Worm (Caenorhabditis elegans): ENCODE measurements around the gene ttbk-8.2.

ttbk-8.2 gene

DNA sequence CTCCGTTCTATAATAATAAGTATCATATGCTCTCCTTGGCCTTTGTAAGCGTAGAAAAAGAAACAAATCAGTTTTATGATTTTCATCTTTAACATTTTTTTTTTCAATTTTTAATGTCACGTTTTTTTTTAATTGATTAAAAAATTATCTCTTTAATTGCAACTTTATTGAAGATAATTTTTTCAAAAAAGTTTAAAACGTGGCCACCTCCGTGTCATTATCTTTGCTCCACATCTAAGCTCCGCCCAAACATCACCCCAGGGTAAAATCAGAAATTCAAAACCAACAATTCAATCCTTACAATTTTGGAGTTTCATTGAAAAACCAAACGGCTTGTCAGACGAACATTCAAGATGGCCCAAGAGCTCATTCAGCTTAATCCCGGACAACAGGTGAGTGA is at the start of gene ttbk-8.2:
ttbk-8.2 (plus strand) TSS at position 301 of the 400 bp plus-strand sequence.
- TF ChIP-seq W03F9.2 (tag; optimal IDR thresholded peaks at IDR 0.05) (no peak), him-1 (tag; optimal IDR thresholded peaks at IDR 0.05) (no peak), dao-5 (tag; optimal IDR thresholded peaks at IDR 0.05) (no peak)

- no peak for TF ChIP-seq dao-5 (tag; optimal IDR thresholded peaks at IDR 0.05)
- peak; percentile 4 for TF ChIP-seq W03F9.2 (tag; optimal IDR thresholded peaks at IDR 0.05)
- TF ChIP-seq him-1 (tag; optimal IDR thresholded peaks at IDR 0.05): no peak
Observed at ce11 chrIV:5582267-5582666, 49.5 kb upstream of the ttbk-8.2 start.

DNA sequence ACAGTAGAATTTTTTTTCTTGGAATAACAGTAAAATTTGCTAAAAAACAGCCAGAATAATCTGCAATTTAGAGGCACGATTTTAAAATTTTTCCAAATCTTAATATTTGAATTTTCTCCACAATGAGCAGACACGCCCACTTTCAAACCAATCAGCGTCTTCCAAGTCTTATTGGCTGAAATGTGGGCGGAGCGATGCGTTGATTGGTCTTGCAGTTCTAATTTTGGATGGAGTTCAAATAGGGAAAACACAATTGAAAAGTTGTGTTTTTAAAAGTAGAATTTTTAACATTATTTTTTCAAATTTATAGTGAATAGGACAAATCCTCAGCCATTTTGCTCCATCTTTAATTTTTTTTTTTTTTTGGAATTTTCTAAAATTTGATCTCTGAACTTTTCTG is 49.0 kb upstream of the ttbk-8.2 start:
- no peak for TF ChIP-seq W03F9.2 (tag; optimal IDR thresholded peaks at IDR 0.05)
- no peak for TF ChIP-seq him-1 (tag; optimal IDR thresholded peaks at IDR 0.05)
- TF ChIP-seq dao-5 (tag; optimal IDR thresholded peaks at IDR 0.05): no peak

DNA sequence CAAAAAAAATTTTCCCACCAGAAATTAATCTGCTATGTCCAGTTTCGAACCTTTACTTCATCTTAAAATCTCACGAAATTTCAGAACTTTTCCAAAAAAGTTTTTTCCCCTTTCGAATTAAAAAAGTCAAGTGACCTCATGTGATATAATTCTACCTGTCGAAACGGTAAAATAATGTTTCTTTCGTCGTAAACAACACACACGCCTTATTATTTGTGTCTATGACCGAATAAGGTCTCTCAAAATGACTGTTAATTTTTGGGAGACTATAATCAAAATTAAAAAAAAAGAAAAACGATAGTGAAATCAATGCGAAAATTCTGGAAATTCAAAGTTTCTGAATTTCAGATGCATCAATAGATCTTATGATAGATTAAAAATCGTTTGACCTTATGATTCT is 48.5 kb upstream of the ttbk-8.2 start:
- TF ChIP-seq dao-5 (tag; optimal IDR thresholded peaks at IDR 0.05): no peak
- TF ChIP-seq W03F9.2 (tag; optimal IDR thresholded peaks at IDR 0.05): no peak
- no peak for TF ChIP-seq him-1 (tag; optimal IDR thresholded peaks at IDR 0.05)

- TF ChIP-seq W03F9.2 (tag; optimal IDR thresholded peaks at IDR 0.05): no peak
- TF ChIP-seq dao-5 (tag; optimal IDR thresholded peaks at IDR 0.05): no peak
- no peak for TF ChIP-seq him-1 (tag; optimal IDR thresholded peaks at IDR 0.05)
Observed at ce11 chrIV:5584384-5584783, 47.3 kb upstream of the ttbk-8.2 start, which contains the start of gene fkh-7. Gene fkh-7 (plus strand): TSS chrIV:5584684.

ce11 chrIV:5586320-5586720 is 45.4 kb upstream of the ttbk-8.2 start:
- no peak for TF ChIP-seq dao-5 (tag; optimal IDR thresholded peaks at IDR 0.05)
- no peak for TF ChIP-seq W03F9.2 (tag; optimal IDR thresholded peaks at IDR 0.05)
- no peak for TF ChIP-seq him-1 (tag; optimal IDR thresholded peaks at IDR 0.05)

DNA sequence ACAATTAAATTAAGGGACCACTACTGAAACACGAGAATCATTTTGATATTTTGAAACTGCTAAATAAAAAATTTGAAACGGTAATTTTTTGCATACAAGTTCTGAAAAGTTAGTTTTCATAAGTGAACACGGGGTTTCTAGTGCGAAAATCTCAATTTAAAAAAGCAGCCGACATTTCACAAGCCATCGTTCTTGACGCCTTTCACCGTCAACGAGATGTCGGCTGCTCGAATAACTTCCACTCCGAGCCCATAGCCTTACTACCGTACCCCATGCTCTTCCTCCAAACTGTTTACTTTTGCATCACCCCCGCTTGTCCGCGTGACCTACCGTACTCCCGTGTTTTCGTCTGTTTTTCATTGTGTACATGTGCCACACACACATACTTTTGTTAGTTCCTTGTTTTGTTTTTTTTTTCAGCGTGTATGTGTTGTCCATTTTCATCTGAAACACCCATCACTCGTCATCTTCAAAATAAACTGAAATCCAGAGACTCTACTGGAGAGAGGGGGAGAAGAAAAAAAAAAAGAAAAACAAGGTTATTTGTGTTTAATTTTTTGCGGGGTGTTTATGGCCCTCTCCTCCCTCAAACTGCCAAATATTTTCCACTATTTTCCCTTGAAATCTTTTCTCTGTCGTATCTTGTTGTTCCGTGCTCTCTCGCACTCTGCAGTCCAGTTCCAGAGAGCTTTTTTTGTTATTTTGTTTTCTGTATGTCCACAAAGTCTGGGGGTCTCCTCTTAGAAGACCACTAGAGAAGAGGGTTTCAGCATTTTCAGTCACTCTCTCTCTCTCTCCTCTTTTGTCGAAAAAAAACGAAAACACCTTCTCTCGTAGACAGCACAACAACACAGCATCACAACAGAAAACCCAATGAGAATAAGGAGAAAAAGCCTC is 43.5 kb upstream of the ttbk-8.2 start:
- TF ChIP-seq him-1 (tag; optimal IDR thresholded peaks at IDR 0.05) (no peak), W03F9.2 (tag; optimal IDR thresholded peaks at IDR 0.05) (no peak), dao-5 (tag; optimal IDR thresholded peaks at IDR 0.05) (no peak)

DNA sequence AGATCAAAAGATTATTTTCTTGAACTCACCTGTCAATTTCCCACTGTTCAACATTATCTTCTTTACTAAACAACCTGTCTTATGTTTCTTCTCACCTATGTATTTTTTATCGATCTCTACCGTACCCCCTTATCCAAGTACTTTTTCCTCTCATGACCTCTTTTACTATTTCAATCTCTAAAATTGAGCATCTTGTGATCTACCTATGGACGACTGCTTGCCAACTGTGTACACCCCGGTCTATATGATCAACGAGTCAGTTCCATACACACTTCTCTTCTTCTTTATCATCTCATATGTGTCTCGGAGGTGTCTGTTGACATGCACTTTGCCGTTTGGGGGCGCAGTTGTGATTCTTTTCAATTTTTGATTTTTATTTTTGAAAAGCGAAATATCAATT is 41.6 kb upstream of the ttbk-8.2 start:
- TF ChIP-seq dao-5 (tag; optimal IDR thresholded peaks at IDR 0.05): no peak
- no peak for TF ChIP-seq him-1 (tag; optimal IDR thresholded peaks at IDR 0.05)
- no peak for TF ChIP-seq W03F9.2 (tag; optimal IDR thresholded peaks at IDR 0.05)

DNA sequence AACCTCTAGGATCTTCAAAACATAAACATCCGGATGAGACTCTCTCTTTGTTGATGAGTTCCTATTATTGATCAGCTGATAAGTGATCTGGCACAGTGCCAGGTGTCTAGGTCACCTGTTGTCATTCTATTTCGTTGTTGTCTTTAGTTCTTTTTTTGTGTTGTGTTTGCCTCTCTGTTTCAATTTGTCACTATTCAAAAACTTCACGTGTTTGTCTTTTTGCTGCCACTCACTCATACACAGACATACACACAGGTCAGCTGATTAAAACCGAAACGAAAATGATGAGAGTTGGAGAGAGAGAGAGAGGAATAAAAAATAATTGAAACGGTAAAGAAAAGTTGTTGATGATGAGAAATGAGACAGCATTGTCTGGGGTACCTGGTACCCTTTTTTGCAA is 40.6 kb upstream of the ttbk-8.2 start:
- TF ChIP-seq W03F9.2 (tag; optimal IDR thresholded peaks at IDR 0.05) (no peak), him-1 (tag; optimal IDR thresholded peaks at IDR 0.05) (no peak), dao-5 (tag; optimal IDR thresholded peaks at IDR 0.05) (no peak)

ce11 chrIV:5592956-5593355 is 38.8 kb upstream of the ttbk-8.2 start:
- TF ChIP-seq him-1 (tag; optimal IDR thresholded peaks at IDR 0.05): no peak
- TF ChIP-seq dao-5 (tag; optimal IDR thresholded peaks at IDR 0.05): no peak
- no peak for TF ChIP-seq W03F9.2 (tag; optimal IDR thresholded peaks at IDR 0.05)

DNA sequence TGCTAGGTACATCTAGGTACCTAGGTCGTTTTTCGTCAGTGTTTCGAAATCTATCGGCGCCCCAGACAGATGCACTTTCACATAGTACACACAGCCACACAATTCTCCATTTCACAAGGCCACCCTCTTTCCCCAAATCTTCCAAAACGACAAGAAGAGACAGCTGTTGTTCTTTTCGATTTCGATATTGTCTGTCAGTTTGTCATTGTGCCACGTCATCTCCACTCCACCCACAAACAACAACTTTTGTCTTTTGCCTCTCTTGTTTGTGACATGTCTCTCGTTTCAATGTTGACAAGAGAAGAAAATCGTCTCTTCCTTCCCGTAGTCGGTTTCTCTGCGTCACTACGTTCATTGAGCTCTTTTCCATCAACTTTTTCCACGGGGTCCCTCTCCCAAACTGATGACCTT is 37.9 kb upstream of the ttbk-8.2 start:
- TF ChIP-seq W03F9.2 (tag; optimal IDR thresholded peaks at IDR 0.05): no peak
- no peak for TF ChIP-seq dao-5 (tag; optimal IDR thresholded peaks at IDR 0.05)
- no peak for TF ChIP-seq him-1 (tag; optimal IDR thresholded peaks at IDR 0.05)

- TF ChIP-seq W03F9.2 (tag; optimal IDR thresholded peaks at IDR 0.05) (no peak), dao-5 (tag; optimal IDR thresholded peaks at IDR 0.05) (no peak), him-1 (tag; optimal IDR thresholded peaks at IDR 0.05) (no peak)
Observed at ce11 chrIV:5595567-5595966, 36.2 kb upstream of the ttbk-8.2 start.

- TF ChIP-seq dao-5 (tag; optimal IDR thresholded peaks at IDR 0.05): no peak
Observed at ce11 chrIV:5598515-5599132, 33.1 kb upstream of the ttbk-8.2 start.

- TF ChIP-seq dao-5 (tag; optimal IDR thresholded peaks at IDR 0.05) (no peak), him-1 (tag; optimal IDR thresholded peaks at IDR 0.05) (no peak), W03F9.2 (tag; optimal IDR thresholded peaks at IDR 0.05) (no peak)
Observed at ce11 chrIV:5600316-5600715, 31.4 kb upstream of the ttbk-8.2 start.

All from whole organism, L4/young adult.